Worm (Caenorhabditis elegans) whole organism, late embryonic: ENCODE data around the gene twk-34.
"Not testable (repeated sequence)": the region's sequence is repeated elsewhere in the genome, so short reads cannot be mapped to it uniquely, and the experiment has no call there.

ENCODE experiments used
- C08G9.2 ChIP-seq: sonication (generic microtip); optimal IDR thresholded peaks from 2 replicates; lab custom pipeline; 2016; ENCODE audit warnings: mild to moderate bottlenecking, missing genetic modification characterization, moderate library complexity, missing compliant biosample characterization
- F13H6.1 ChIP-seq: sonication (generic microtip); optimal IDR thresholded peaks from 2 replicates; lab custom pipeline; 2016; ENCODE audit warnings: missing genetic modification characterization, missing compliant biosample characterization
- K09A11.1 ChIP-seq: sonication (generic microtip); optimal IDR thresholded peaks from 2 replicates; lab custom pipeline; 2017; ENCODE audit warnings: antibody characterized with exemption, mild to moderate bottlenecking, missing genetic modification characterization, missing compliant biosample characterization; ENCODE audit not compliant: insufficient read depth
- T23F11.4 ChIP-seq: fragments of 200-800 bp; sonication (Bioruptor generic); optimal IDR thresholded peaks from 2 replicates; lab custom pipeline; 2018; ENCODE audit warnings: mild to moderate bottlenecking, missing genetic modification characterization, missing compliant biosample characterization
- Y22D7AL.16 ChIP-seq: sonication (generic microtip); optimal IDR thresholded peaks from 2 replicates; lab custom pipeline; 2016; ENCODE audit warnings: missing genetic modification characterization, missing compliant biosample characterization
- ceh-14 ChIP-seq: sonication (generic microtip); optimal IDR thresholded peaks from 2 replicates; lab custom pipeline; 2016; ENCODE audit warnings: missing genotype, missing genetic modification characterization, missing compliant biosample characterization
- ceh-18 ChIP-seq: sonication (generic microtip); optimal IDR thresholded peaks from 2 replicates; lab custom pipeline; 2016; ENCODE audit warnings: missing genetic modification characterization, missing compliant biosample characterization
- ceh-24 ChIP-seq: sonication (generic microtip); optimal IDR thresholded peaks from 2 replicates; lab custom pipeline; 2016; ENCODE audit warnings: mild to moderate bottlenecking, missing genetic modification characterization, missing compliant biosample characterization
- ceh-30 ChIP-seq: fragments of 150-350 bp; optimal IDR thresholded peaks from 2 replicates; lab custom pipeline; 2014; ENCODE audit warnings: missing biosample characterization, missing genetic modification characterization
- ceh-34 ChIP-seq: sonication (generic microtip); optimal IDR thresholded peaks from 2 replicates; lab custom pipeline; 2016; ENCODE audit warnings: mild to moderate bottlenecking, missing genetic modification characterization, missing compliant biosample characterization
- ceh-9 ChIP-seq: sonication (generic microtip); optimal IDR thresholded peaks from 2 replicates; lab custom pipeline; 2016; ENCODE audit warnings: mild to moderate bottlenecking, missing genetic modification characterization, inconsistent platforms, missing compliant biosample characterization
- dmd-4 ChIP-seq: sonication (generic microtip); optimal IDR thresholded peaks from 2 replicates; lab custom pipeline; 2016; ENCODE audit warnings: borderline replicate concordance, missing genetic modification characterization, missing compliant biosample characterization
- elt-2 ChIP-seq: sonication (generic microtip); optimal IDR thresholded peaks from 2 replicates; lab custom pipeline; 2016; ENCODE audit warnings: missing genetic modification reagents, missing genetic modification characterization, missing compliant biosample characterization
- elt-4 ChIP-seq: sonication (generic microtip); optimal IDR thresholded peaks from 2 replicates; lab custom pipeline; 2016; ENCODE audit warnings: missing genetic modification characterization, missing compliant biosample characterization
- fkh-10 ChIP-seq: fragments of 150-350 bp; optimal IDR thresholded peaks from 2 replicates; lab custom pipeline; 2014; ENCODE audit warnings: missing biosample characterization, missing genetic modification reagents, missing genetic modification characterization
- fkh-6 ChIP-seq: sonication (generic microtip); optimal IDR thresholded peaks from 2 replicates; lab custom pipeline; 2016; ENCODE audit warnings: missing genetic modification characterization, missing compliant biosample characterization
- hlh-13 ChIP-seq: fragments of 200-800 bp; sonication (Bioruptor generic); optimal IDR thresholded peaks from 2 replicates; lab custom pipeline; 2018; ENCODE audit warnings: mild to moderate bottlenecking, missing genetic modification characterization, missing compliant biosample characterization
- hlh-15 ChIP-seq: sonication (generic microtip); optimal IDR thresholded peaks from 2 replicates; lab custom pipeline; 2016; ENCODE audit warnings: missing genetic modification characterization, missing compliant biosample characterization
- hlh-30 ChIP-seq: sonication (generic microtip); optimal IDR thresholded peaks from 2 replicates; lab custom pipeline; 2017; ENCODE audit warnings: antibody characterized with exemption, missing genetic modification characterization, missing compliant biosample characterization; ENCODE audit not compliant: insufficient read depth
- hlh-8 ChIP-seq: sonication (generic microtip); optimal IDR thresholded peaks from 2 replicates; lab custom pipeline; 2016; ENCODE audit warnings: missing genotype, missing genetic modification characterization, missing compliant biosample characterization
- lin-11 ChIP-seq: fragments of 200-800 bp; sonication (Bioruptor generic); optimal IDR thresholded peaks from 2 replicates; lab custom pipeline; 2018; ENCODE audit warnings: mild to moderate bottlenecking, missing genetic modification characterization, missing compliant biosample characterization
- madf-2 ChIP-seq: sonication (generic microtip); optimal IDR thresholded peaks from 2 replicates; lab custom pipeline; 2017; ENCODE audit warnings: missing genetic modification characterization, missing compliant biosample characterization
- mec-3 ChIP-seq: sonication (generic microtip); optimal IDR thresholded peaks from 2 replicates; lab custom pipeline; 2016; ENCODE audit warnings: borderline replicate concordance, missing genetic modification characterization, missing compliant biosample characterization
- nhr-232 ChIP-seq: sonication (generic microtip); optimal IDR thresholded peaks from 2 replicates; lab custom pipeline; 2016; ENCODE audit warnings: missing genetic modification characterization, missing compliant biosample characterization
- pag-3 ChIP-seq: sonication (generic microtip); optimal IDR thresholded peaks from 2 replicates; lab custom pipeline; 2016; ENCODE audit warnings: missing compliant biosample characterization, missing genetic modification characterization, borderline replicate concordance
- pat-9 ChIP-seq: fragments of 200-800 bp; sonication (Bioruptor generic); optimal IDR thresholded peaks from 2 replicates; lab custom pipeline; 2018; ENCODE audit warnings: mild to moderate bottlenecking, missing genetic modification characterization, moderate library complexity, missing compliant biosample characterization
- pax-1 ChIP-seq: fragments of 150-350 bp; optimal IDR thresholded peaks from 2 replicates; lab custom pipeline; 2014; ENCODE audit warnings: missing biosample characterization, missing genetic modification characterization
- pha-2 ChIP-seq: sonication (generic microtip); optimal IDR thresholded peaks from 2 replicates; lab custom pipeline; 2017; ENCODE audit warnings: mild to moderate bottlenecking, missing genetic modification characterization, missing compliant biosample characterization
- sox-2 ChIP-seq: fragments of 200-800 bp; sonication (Bioruptor generic); IDR thresholded peaks from 2 replicates; pipeline ENCODE4 v1.3.6; 2022; ENCODE audit warnings: missing genetic modification reagents, missing genetic modification characterization, missing compliant biosample characterization
- sox-4 ChIP-seq: sonication (generic microtip); optimal IDR thresholded peaks from 2 replicates; lab custom pipeline; 2017; ENCODE audit warnings: mild to moderate bottlenecking, missing genetic modification characterization, inconsistent platforms, missing compliant biosample characterization
- syd-9 ChIP-seq: sonication (generic microtip); optimal IDR thresholded peaks from 2 replicates; lab custom pipeline; 2016; ENCODE audit warnings: mild to moderate bottlenecking, missing genetic modification characterization, moderate library complexity, missing compliant biosample characterization
- tbx-7 ChIP-seq: sonication (generic microtip); optimal IDR thresholded peaks from 2 replicates; lab custom pipeline; 2016; ENCODE audit warnings: missing genotype, missing genetic modification characterization, missing compliant biosample characterization
- ttx-3 ChIP-seq: sonication (generic microtip); optimal IDR thresholded peaks from 2 replicates; lab custom pipeline; 2016; ENCODE audit warnings: missing genetic modification reagents, missing genetic modification characterization, missing compliant biosample characterization
- unc-55 ChIP-seq: sonication (generic microtip); optimal IDR thresholded peaks from 2 replicates; lab custom pipeline; 2017; ENCODE audit warnings: missing biosample characterization, missing genetic modification reagents, missing genetic modification characterization
- unc-86 ChIP-seq: sonication (generic microtip); optimal IDR thresholded peaks from 2 replicates; lab custom pipeline; 2016; ENCODE audit warnings: missing genetic modification characterization, missing compliant biosample characterization

The twk-34 gene

ce11 chrV:15668200-15668599 is 36.6 kb upstream of the twk-34 start, which contains the start of gene F53E4.1:
TSS of gene F53E4.1 (minus strand) at chrV:15668300.
- not testable (repeated sequence) for TF ChIP-seq lin-11, pax-1, hlh-8 (tag; lab: Kevin White, UChicago)

ce11 chrV:15668870-15669269 is 35.9 kb upstream of the twk-34 start, which contains the start of gene K06B4.4:
TSS of gene K06B4.4 (plus strand) at chrV:15669170.
- no peak for TF ChIP-seq K09A11.1 (tag; lab: Kevin White, UChicago)
- no peak for TF ChIP-seq madf-2 (tag; lab: Kevin White, UChicago)
- no peak for TF ChIP-seq dmd-4 (tag; lab: Kevin White, UChicago)
- TF ChIP-seq syd-9 (tag; lab: Kevin White, UChicago): no peak
- TF ChIP-seq ceh-18 (tag; lab: Kevin White, UChicago): no peak
- TF ChIP-seq lin-11 (tag; lab: Kevin White, UChicago): no peak
- TF ChIP-seq fkh-10: no peak
- no peak for TF ChIP-seq F13H6.1 (tag; lab: Kevin White, UChicago)
- TF ChIP-seq, all 69 proteins: peak for 0

ce11 chrV:15670139-15670538 is 34.6 kb upstream of the twk-34 start, which contains the start of gene K06B4.15:
TSS of gene K06B4.15 (plus strand) at chrV:15670439.
- not testable (repeated sequence) for TF ChIP-seq T23F11.4 (GFP tag; lab: Kevin White, UChicago); fkh-6 (tag; lab: Kevin White, UChicago); nhr-232 (tag; lab: Kevin White, UChicago)

ce11 chrV:15673707-15674106 is 31.1 kb upstream of the twk-34 start, which contains the start of gene nhr-51:
TSS of gene nhr-51 (plus strand) at chrV:15674007.
- TF ChIP-seq unc-55 (GFP tag; lab: Kevin White, UChicago): no peak
- no peak for TF ChIP-seq pag-3 (tag; lab: Kevin White, UChicago)
- TF ChIP-seq pha-2 (tag; lab: Kevin White, UChicago): no peak
- no peak for TF ChIP-seq F13H6.1 (tag; lab: Kevin White, UChicago)
- no peak for TF ChIP-seq unc-86
- no peak for TF ChIP-seq pax-1 (tag; lab: Kevin White, UChicago)
- TF ChIP-seq ceh-9: no peak
- TF ChIP-seq ceh-14 (tag; lab: Kevin White, UChicago): no peak
- no peak for TF ChIP-seq ceh-34 (tag; lab: Kevin White, UChicago)
- no peak for TF ChIP-seq hlh-13 (GFP tag; lab: Kevin White, UChicago)
- TF ChIP-seq Y22D7AL.16: no peak
- no peak for TF ChIP-seq ceh-24 (tag; lab: Kevin White, UChicago)
- no peak for TF ChIP-seq hlh-15 (tag; lab: Kevin White, UChicago)
- no peak for TF ChIP-seq mec-3
- TF ChIP-seq pat-9 (tag; lab: Kevin White, UChicago): no peak
- no peak for TF ChIP-seq fkh-10
- TF ChIP-seq ttx-3 (tag; lab: Kevin White, UChicago): no peak
- no peak for TF ChIP-seq elt-2 (tag; lab: Kevin White, UChicago)
- no peak for TF ChIP-seq hlh-30
- no peak for TF ChIP-seq dmd-4 (tag; lab: Kevin White, UChicago)

- TF ChIP-seq sox-2 (GFP tag; lab: Robert Waterston, UW) (no peak), lin-11 (tag; lab: Kevin White, UChicago) (no peak)
Observed at ce11 chrV:15674899-15675298, 29.9 kb upstream of the twk-34 start.

ce11 chrV:15677222-15677621 is 27.5 kb upstream of the twk-34 start, which contains the start of gene nhr-52:
TSS of gene nhr-52 (plus strand) at chrV:15677522.
- TF ChIP-seq C08G9.2 (tag; lab: Kevin White, UChicago) (no peak), ttx-3 (tag; lab: Kevin White, UChicago) (no peak), pha-2 (tag; lab: Kevin White, UChicago) (no peak), mec-3 (no peak), sox-4 (tag; lab: Kevin White, UChicago) (no peak), elt-4 (tag; lab: Kevin White, UChicago) (no peak), tbx-7 (tag; lab: Kevin White, UChicago) (no peak), ceh-18 (tag; lab: Kevin White, UChicago) (no peak), ceh-30 (tag; lab: Kevin White, UChicago) (no peak)
